Worm (Caenorhabditis elegans): ENCODE results near the gene C50H2.4.

ce11 chrV:9889629-9890028 is 27.1 kb upstream of the C50H2.4 start, which contains the start of gene fshr-1:
- TF ChIP-seq nfya-1 (tag; optimal IDR thresholded peaks at IDR 0.05; ENCODE audit: borderline replicate concordance, insufficient read depth) (no peak), him-1 (tag; optimal IDR thresholded peaks at IDR 0.05) (no peak), hrde-1 (tag; optimal IDR thresholded peaks at IDR 0.05; ENCODE audit: borderline replicate concordance) (no peak), hmg-1.2 (GFP tag; IDR thresholded peaks at IDR 0.05) (no peak), C06A6.2 (GFP tag; conservative IDR thresholded peaks at IDR 0.05) (no peak), Y53F4B.3 (GFP tag; IDR thresholded peaks at IDR 0.05) (no peak), nhr-27 (tag; optimal IDR thresholded peaks at IDR 0.05) (no peak)

Data from whole organism, young adult.